Worm (Caenorhabditis elegans) whole organism, young adult: Measurements from ENCODE around the gene wrk-1.

Source experiments
- B0019.2 ChIP-seq: fragments of 200-800 bp; sonication (Bioruptor generic); conservative IDR thresholded peaks from 2 replicates; pipeline ENCODE4 v1.3.6; 2022; ENCODE audit warnings: missing genetic modification reagents, missing genetic modification characterization, missing compliant biosample characterization
- F52B5.7 ChIP-seq: sonication (generic microtip); optimal IDR thresholded peaks from 2 replicates; lab custom pipeline; 2016; ENCODE audit warnings: mild to moderate bottlenecking, missing genetic modification characterization, missing compliant biosample characterization
- K12H6.12 ChIP-seq: fragments of 200-800 bp; sonication (Bioruptor generic); optimal IDR thresholded peaks from 2 replicates; lab custom pipeline; 2018; ENCODE audit warnings: mild to moderate bottlenecking, missing genetic modification characterization, missing compliant biosample characterization
- T07F8.4 ChIP-seq: sonication (generic microtip); optimal IDR thresholded peaks from 2 replicates; lab custom pipeline; 2016; ENCODE audit warnings: mild to moderate bottlenecking, missing genetic modification characterization, moderate library complexity, missing compliant biosample characterization
- T26A5.8 ChIP-seq: sonication (generic microtip); optimal IDR thresholded peaks from 2 replicates; lab custom pipeline; 2016; ENCODE audit warnings: missing genetic modification characterization, missing compliant biosample characterization
- Y53F4B.3 ChIP-seq: fragments of 200-800 bp; sonication (Bioruptor generic); IDR thresholded peaks from 2 replicates; pipeline ENCODE4 v1.3.6; 2022; ENCODE audit warnings: missing genetic modification reagents, missing genetic modification characterization, missing compliant biosample characterization
- Y53G8AR.9 ChIP-seq: fragments of 200-800 bp; sonication (Bioruptor generic); conservative IDR thresholded peaks from 2 replicates; pipeline ENCODE4 v1.3.6; 2022; ENCODE audit warnings: missing genetic modification reagents, missing genetic modification characterization, missing compliant biosample characterization
- Y79H2A.3 ChIP-seq: fragments of 200-800 bp; sonication (Bioruptor generic); conservative IDR thresholded peaks from 2 replicates; pipeline ENCODE4 v1.3.6; 2022; ENCODE audit warnings: missing genetic modification reagents, missing genetic modification characterization, missing compliant biosample characterization
- ama-1 ChIP-seq, 3 experiments: fragments of 150-350 bp in 1 of 3; sonication (generic microtip) in 2 of 3; optimal IDR thresholded peaks; 2 replicates each; lab custom pipeline; 2014 to 2018; ENCODE audit warnings: missing biosample characterization in 2 of 3, missing genetic modification characterization in 2 of 3, missing genetic modification reagents in 2 of 3
- attf-5 ChIP-seq: fragments of 200-800 bp; sonication (Bioruptor generic); optimal IDR thresholded peaks from 2 replicates; lab custom pipeline; 2018; ENCODE audit warnings: mild to moderate bottlenecking, missing genetic modification characterization, missing compliant biosample characterization
- cebp-1 ChIP-seq, 2 experiments: fragments of 200-800 bp in 1 of 2; sonication (Bioruptor generic) in 1 of 2; sonication (generic microtip) in 1 of 2; IDR thresholded peaks in 1 of 2; optimal IDR thresholded peaks in 1 of 2; 2 replicates each; pipeline versions ENCODE4 v1.3.6 to Lab custom; 2017 to 2022; ENCODE audit warnings: missing compliant biosample characterization in 2 of 2, missing genetic modification characterization in 2 of 2, mild to moderate bottlenecking in 1 of 2, missing genetic modification reagents in 1 of 2, moderate library complexity in 1 of 2
- cebp-2 ChIP-seq: fragments of 200-800 bp; sonication (Bioruptor generic); IDR thresholded peaks from 2 replicates; pipeline ENCODE4 v1.3.6; 2022; ENCODE audit warnings: missing genetic modification characterization, missing compliant biosample characterization
- ceh-100 ChIP-seq: fragments of 200-800 bp; sonication (Bioruptor generic); IDR thresholded peaks from 2 replicates; pipeline ENCODE4 v1.3.6; 2022; ENCODE audit warnings: missing genetic modification reagents, missing genetic modification characterization, missing compliant biosample characterization
- ceh-27 ChIP-seq: fragments of 200-800 bp; sonication (Bioruptor generic); optimal IDR thresholded peaks from 2 replicates; lab custom pipeline; 2018; ENCODE audit warnings: mild to moderate bottlenecking, missing genetic modification characterization, moderate library complexity, missing compliant biosample characterization
- ceh-40 ChIP-seq: fragments of 200-800 bp; sonication (Bioruptor generic); IDR thresholded peaks from 2 replicates; pipeline ENCODE4 v1.3.6; 2022; ENCODE audit warnings: missing genetic modification characterization, missing compliant biosample characterization
- ceh-91 ChIP-seq: fragments of 200-800 bp; sonication (Bioruptor generic); IDR thresholded peaks from 2 replicates; pipeline ENCODE4 v1.3.6; 2022; ENCODE audit warnings: missing genetic modification reagents, missing genetic modification characterization, missing compliant biosample characterization
- chd-7 ChIP-seq: sonication (generic microtip); optimal IDR thresholded peaks from 2 replicates; lab custom pipeline; 2016; ENCODE audit warnings: mild to moderate bottlenecking, missing genetic modification characterization, moderate library complexity, missing compliant biosample characterization
- die-1 ChIP-seq: sonication (generic microtip); optimal IDR thresholded peaks from 2 replicates; lab custom pipeline; 2016; ENCODE audit warnings: missing genotype, mild to moderate bottlenecking, missing genetic modification characterization, missing compliant biosample characterization
- dpl-1 ChIP-seq: fragments of 150-350 bp; optimal IDR thresholded peaks from 2 replicates; lab custom pipeline; 2014; ENCODE audit warnings: missing biosample characterization, missing genetic modification reagents, missing genetic modification characterization
- efl-1 ChIP-seq: fragments of 150-350 bp; optimal IDR thresholded peaks from 2 replicates; lab custom pipeline; 2014; ENCODE audit warnings: missing biosample characterization, missing genetic modification reagents, missing genetic modification characterization
- egl-44 ChIP-seq: fragments of 200-800 bp; sonication (Bioruptor generic); IDR thresholded peaks from 2 replicates; pipeline ENCODE4 v1.3.6; 2022; ENCODE audit warnings: missing genetic modification reagents, missing genetic modification characterization, missing compliant biosample characterization
- egrh-3 ChIP-seq: fragments of 200-800 bp; sonication (Bioruptor generic); IDR thresholded peaks from 2 replicates; pipeline ENCODE4 v1.3.6; 2022; ENCODE audit warnings: missing genetic modification reagents, missing genetic modification characterization, missing compliant biosample characterization
- ekl-4 ChIP-seq: fragments of 200-800 bp; sonication (Bioruptor generic); IDR thresholded peaks from 2 replicates; pipeline ENCODE4 v1.3.6; 2022; ENCODE audit warnings: missing genetic modification reagents, missing genetic modification characterization, missing compliant biosample characterization
- fkh-3 ChIP-seq: sonication (generic microtip); optimal IDR thresholded peaks from 2 replicates; lab custom pipeline; 2016; ENCODE audit warnings: mild to moderate bottlenecking, missing genetic modification characterization, missing compliant biosample characterization
- hmg-1.2 ChIP-seq: fragments of 200-800 bp; sonication (Bioruptor generic); IDR thresholded peaks from 2 replicates; pipeline ENCODE4 v1.3.6; 2022; ENCODE audit warnings: missing genetic modification reagents, missing genetic modification characterization, missing compliant biosample characterization
- let-607 ChIP-seq, 2 experiments: fragments of 200-800 bp in 1 of 2; sonication (Bioruptor generic) in 1 of 2; sonication (generic microtip) in 1 of 2; optimal IDR thresholded peaks; 2 replicates each; lab custom pipeline; 2016 to 2018; ENCODE audit warnings: mild to moderate bottlenecking in 2 of 2, missing compliant biosample characterization in 2 of 2, missing genetic modification characterization in 2 of 2, moderate library complexity in 2 of 2, missing genotype in 1 of 2
- lin-26 ChIP-seq: fragments of 200-800 bp; sonication (Bioruptor generic); IDR thresholded peaks from 2 replicates; pipeline ENCODE4 v1.3.6; 2022; ENCODE audit warnings: missing genetic modification reagents, missing genetic modification characterization, missing compliant biosample characterization
- lir-1 ChIP-seq: fragments of 200-800 bp; sonication (Bioruptor generic); conservative IDR thresholded peaks from 2 replicates; pipeline ENCODE4 v1.3.6; 2022; ENCODE audit warnings: missing genetic modification reagents, missing genetic modification characterization, missing compliant biosample characterization
- lsl-1 ChIP-seq: fragments of 200-800 bp; sonication (Bioruptor generic); optimal IDR thresholded peaks from 2 replicates; lab custom pipeline; 2018; ENCODE audit warnings: mild to moderate bottlenecking, missing genetic modification characterization, moderate library complexity, missing compliant biosample characterization
- madf-6 ChIP-seq: fragments of 200-800 bp; sonication (Bioruptor generic); IDR thresholded peaks from 2 replicates; pipeline ENCODE4 v1.3.6; 2022; ENCODE audit warnings: missing genetic modification reagents, missing genetic modification characterization, missing compliant biosample characterization
- madf-8 ChIP-seq: fragments of 200-800 bp; sonication (Bioruptor generic); conservative IDR thresholded peaks from 2 replicates; pipeline ENCODE4 v1.3.6; 2022; ENCODE audit warnings: missing genetic modification reagents, missing genetic modification characterization, missing compliant biosample characterization
- mel-28 ChIP-seq: sonication (generic microtip); optimal IDR thresholded peaks from 2 replicates; lab custom pipeline; 2016; ENCODE audit warnings: borderline replicate concordance, mild to moderate bottlenecking, missing genetic modification characterization, missing compliant biosample characterization
- mes-4 ChIP-seq: sonication (generic microtip); optimal IDR thresholded peaks from 2 replicates; lab custom pipeline; 2016; ENCODE audit warnings: missing genotype, missing genetic modification characterization, missing compliant biosample characterization
- nfya-1 ChIP-seq: sonication (generic microtip); optimal IDR thresholded peaks from 2 replicates; lab custom pipeline; 2017; ENCODE audit warnings: antibody characterized with exemption, missing compliant biosample characterization, missing genetic modification characterization, borderline replicate concordance; ENCODE audit not compliant: insufficient read depth
- nfya-2 ChIP-seq: fragments of 200-800 bp; sonication (Bioruptor generic); IDR thresholded peaks from 2 replicates; pipeline ENCODE4 v1.3.6; 2022; ENCODE audit warnings: missing genetic modification reagents, missing genetic modification characterization, missing compliant biosample characterization
- nfyb-1 ChIP-seq: fragments of 200-800 bp; sonication (Bioruptor generic); IDR thresholded peaks from 2 replicates; pipeline ENCODE4 v1.3.6; 2022; ENCODE audit warnings: missing genetic modification reagents, missing genetic modification characterization, missing compliant biosample characterization
- nhr-27 ChIP-seq: fragments of 200-800 bp; sonication (Bioruptor generic); optimal IDR thresholded peaks from 2 replicates; lab custom pipeline; 2018; ENCODE audit warnings: mild to moderate bottlenecking, missing genetic modification characterization, moderate library complexity, missing compliant biosample characterization
- nhr-80 ChIP-seq: sonication (generic microtip); optimal IDR thresholded peaks from 2 replicates; lab custom pipeline; 2016; ENCODE audit warnings: missing genetic modification characterization, missing compliant biosample characterization
- rcor-1 ChIP-seq: fragments of 200-800 bp; sonication (Bioruptor generic); IDR thresholded peaks from 2 replicates; pipeline ENCODE4 v1.3.6; 2022; ENCODE audit warnings: missing genetic modification reagents, missing genetic modification characterization, missing compliant biosample characterization
- sdz-38 ChIP-seq: sonication (generic microtip); optimal IDR thresholded peaks from 2 replicates; lab custom pipeline; 2016; ENCODE audit warnings: missing genotype, missing genetic modification characterization, missing compliant biosample characterization
- snpc-1.3 ChIP-seq: sonication (generic microtip); optimal IDR thresholded peaks from 2 replicates; lab custom pipeline; 2017; ENCODE audit warnings: missing genetic modification characterization, mild to moderate bottlenecking, missing compliant biosample characterization, antibody characterized with exemption, moderate library complexity, missing genotype, missing genetic modification reagents; ENCODE audit not compliant: insufficient read depth
- tbx-9 ChIP-seq: sonication (generic microtip); optimal IDR thresholded peaks from 2 replicates; lab custom pipeline; 2016; ENCODE audit warnings: borderline replicate concordance, missing genetic modification characterization, inconsistent platforms, missing compliant biosample characterization
- zim-3 ChIP-seq: sonication (generic microtip); optimal IDR thresholded peaks from 2 replicates; lab custom pipeline; 2017; ENCODE audit warnings: mild to moderate bottlenecking, missing genetic modification characterization, moderate library complexity, missing compliant biosample characterization
- ztf-25 ChIP-seq: fragments of 200-800 bp; sonication (Bioruptor generic); IDR thresholded peaks from 2 replicates; pipeline ENCODE4 v1.3.6; 2022; ENCODE audit warnings: missing genetic modification reagents, missing genetic modification characterization, missing compliant biosample characterization
- ztf-3 ChIP-seq: fragments of 200-800 bp; sonication (Bioruptor generic); optimal IDR thresholded peaks from 2 replicates; lab custom pipeline; 2018; ENCODE audit warnings: mild to moderate bottlenecking, missing genetic modification characterization, missing compliant biosample characterization

Gene wrk-1

DNA sequence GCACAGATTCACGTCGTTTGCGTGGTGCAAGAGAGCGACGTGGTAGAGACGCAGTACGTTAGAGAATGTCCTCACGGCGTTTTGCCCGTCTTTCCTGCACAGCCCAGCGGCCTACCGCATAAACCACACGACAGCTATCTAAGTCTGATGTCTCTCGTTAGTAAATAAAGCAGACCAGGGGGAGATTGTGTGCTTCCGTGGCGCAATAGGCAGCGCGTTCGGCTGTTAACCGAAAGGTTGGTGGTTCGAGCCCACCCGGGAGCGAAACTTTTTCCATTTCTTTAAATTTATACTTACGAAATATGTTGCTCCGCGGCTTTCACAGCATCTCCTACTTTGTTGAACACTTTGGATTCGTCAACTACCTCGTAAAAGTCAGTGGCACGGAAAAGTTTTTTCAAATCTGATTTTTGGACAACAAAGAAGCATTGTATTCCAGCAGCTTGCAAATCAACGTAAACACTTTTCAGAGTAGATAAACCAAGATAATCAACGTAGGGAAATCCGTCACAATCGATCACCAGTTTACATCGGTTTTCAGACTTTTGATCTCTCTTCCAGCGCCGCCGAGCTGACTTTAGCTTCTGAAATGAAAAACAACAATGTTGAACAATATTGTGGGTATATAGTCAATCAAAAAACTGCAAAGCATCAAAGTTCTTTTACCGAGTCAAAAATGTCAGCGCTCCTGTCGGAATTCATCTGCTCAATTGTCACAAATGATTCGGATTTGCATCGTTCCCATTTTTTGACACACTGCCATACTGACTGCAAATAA, 12.1 kb upstream of the wrk-1 start:
- TF ChIP-seq T07F8.4 (tag; lab: Kevin White, UChicago), result peak; percentile 89
- TF ChIP-seq efl-1 (GFP tag; lab: Kevin White, UChicago), result no peak
- TF ChIP-seq ama-1 (optimal IDR thresholded peaks at IDR 0.05; lab: Kevin White, UChicago), result no peak
- TF ChIP-seq ama-1 (GFP tag; optimal IDR thresholded peaks at IDR 0.05; lab: Kevin White, UChicago), result peak; percentile 62 to 86
- peak; percentile 58 for TF ChIP-seq egrh-3 (GFP tag; lab: Robert Waterston, UW)
- TF ChIP-seq ztf-3 (GFP tag; lab: Kevin White, UChicago), result peak; percentile 62
- peak; percentile 98 for TF ChIP-seq ztf-25 (GFP tag; lab: Robert Waterston, UW)
- peak; percentile 88 for TF ChIP-seq fkh-3 (tag; lab: Kevin White, UChicago)
- TF ChIP-seq madf-6 (GFP tag; lab: Robert Waterston, UW), result peak; percentile 59; the same call in 1 of the 2 replicates
- TF ChIP-seq lir-1 (GFP tag; lab: Robert Waterston, UW), result peak; percentile 82
- peak; percentile 67; the same call in 1 of the 2 replicates for TF ChIP-seq Y53F4B.3 (GFP tag; lab: Robert Waterston, UW)
- 0 out of 2 replicates have a peak, but pooled peaks have one; percentile 17 for TF ChIP-seq Y79H2A.3 (GFP tag; lab: Robert Waterston, UW)
- peak; percentile 81 for TF ChIP-seq tbx-9 (tag; lab: Kevin White, UChicago)
- peak; percentile 86 for TF ChIP-seq cebp-1 (GFP tag; IDR thresholded peaks at IDR 0.05; lab: Robert Waterston, UW)
- peak; percentile 95 for TF ChIP-seq cebp-1 (tag; optimal IDR thresholded peaks at IDR 0.05; lab: Kevin White, UChicago)
- TF ChIP-seq mel-28 (tag; lab: Kevin White, UChicago), result peak; percentile 74
- peak; percentile 54 for TF ChIP-seq ceh-91 (GFP tag; lab: Robert Waterston, UW)
- TF ChIP-seq ceh-27 (GFP tag; lab: Kevin White, UChicago), result peak; percentile 94
- peak; percentile 86 for TF ChIP-seq Y53G8AR.9 (GFP tag; lab: Robert Waterston, UW)
- peak; percentile 31 for TF ChIP-seq lsl-1 (GFP tag; lab: Kevin White, UChicago)
- TF ChIP-seq T26A5.8 (tag; lab: Kevin White, UChicago), result peak; percentile 90
- TF ChIP-seq ekl-4 (GFP tag; lab: Robert Waterston, UW), result peak; percentile 90
- TF ChIP-seq chd-7, result peak; percentile 95
- TF ChIP-seq nhr-80 (tag; lab: Kevin White, UChicago), result peak; percentile 77
- TF ChIP-seq snpc-1.3, result peak; percentile 83
- no peak for TF ChIP-seq dpl-1 (GFP tag; lab: Kevin White, UChicago)
- peak; percentile 76 to 86 for TF ChIP-seq let-607 (tag; optimal IDR thresholded peaks at IDR 0.05; lab: Kevin White, UChicago)
- TF ChIP-seq zim-3 (tag; lab: Kevin White, UChicago), result peak; percentile 97
- peak; percentile 98 for TF ChIP-seq die-1 (tag; lab: Kevin White, UChicago)
- TF ChIP-seq mes-4 (tag; lab: Kevin White, UChicago), result peak; percentile 66
- peak; percentile 93 for TF ChIP-seq F52B5.7 (tag; lab: Kevin White, UChicago)
- TF ChIP-seq ceh-40 (GFP tag; lab: Robert Waterston, UW), result peak; percentile 88
- TF ChIP-seq sdz-38 (tag; lab: Kevin White, UChicago), result peak; percentile 68
- no peak for TF ChIP-seq nfya-2 (GFP tag; lab: Robert Waterston, UW)
- TF ChIP-seq ceh-100 (GFP tag; lab: Robert Waterston, UW), result peak; percentile 61; the same call in 1 of the 2 replicates
- TF ChIP-seq rcor-1 (GFP tag; lab: Robert Waterston, UW), result peak; percentile 89
- TF ChIP-seq K12H6.12 (tag; lab: Kevin White, UChicago), result peak; percentile 91
- TF ChIP-seq attf-5 (GFP tag; lab: Kevin White, UChicago), result peak; percentile 91
- TF ChIP-seq nfya-1, result no peak
- TF ChIP-seq egl-44 (GFP tag; lab: Robert Waterston, UW), result peak; percentile 93
- TF ChIP-seq madf-8 (GFP tag; lab: Robert Waterston, UW), result peak; percentile 46
- TF ChIP-seq nfyb-1 (GFP tag; lab: Robert Waterston, UW), result peak; percentile 94
- peak; percentile 93 for TF ChIP-seq hmg-1.2
- peak; percentile 98 for TF ChIP-seq lin-26 (GFP tag; lab: Robert Waterston, UW)
- TF ChIP-seq cebp-2, result 0 out of 2 replicates have a peak, but pooled peaks have one; percentile 71
- 0 out of 2 replicates have a peak, but pooled peaks have one; percentile 38 for TF ChIP-seq B0019.2 (GFP tag; lab: Robert Waterston, UW)
- TF ChIP-seq nhr-27 (tag; lab: Kevin White, UChicago), result peak; percentile 87
